Worm (Caenorhabditis elegans): Measurements from ENCODE around the gene ugt-54.

- TF ChIP-seq dao-5 (tag; optimal IDR thresholded peaks at IDR 0.05) (no peak), him-1 (tag; optimal IDR thresholded peaks at IDR 0.05) (no peak)
Observed at ce11 chrIV:10810820-10811219, 49.3 kb downstream of the ugt-54 start.

Data from whole organism, L4/young adult.